Worm (Caenorhabditis elegans): Measurements from ENCODE around the gene wdr-37.

Gene wdr-37

ce11 chrIII:5601999-5602398, 2.1 kb upstream of the wdr-37 start (continued):
- TF ChIP-seq F10B5.3 (tag; optimal IDR thresholded peaks at IDR 0.05), result peak; percentile 71
- TF ChIP-seq tag-97 (GFP tag; IDR thresholded peaks at IDR 0.05), result no peak
- no peak for TF ChIP-seq skn-1 (tag; optimal IDR thresholded peaks at IDR 0.05)
- TF ChIP-seq duxl-1 (tag; optimal IDR thresholded peaks at IDR 0.05; ENCODE audit: poor library complexity), result peak; percentile 91
- TF ChIP-seq ZK546.5 (tag; optimal IDR thresholded peaks at IDR 0.05), result no peak
- no peak for TF ChIP-seq zip-2 (tag; optimal IDR thresholded peaks at IDR 0.05)
- TF ChIP-seq lin-1 (GFP tag; IDR thresholded peaks at IDR 0.05), result peak; percentile 90
- TF ChIP-seq unc-130 (GFP tag; optimal IDR thresholded peaks at IDR 0.05), result peak; percentile 82
- peak; percentile 87 for TF ChIP-seq F26F4.8 (GFP tag; conservative IDR thresholded peaks at IDR 0.05)
- TF ChIP-seq nhr-41 (GFP tag; IDR thresholded peaks at IDR 0.05), result peak; percentile 73; the same call in 1 of the 2 replicates
- peak; percentile 23 to 51 for TF ChIP-seq hif-1 (tag; optimal IDR thresholded peaks at IDR 0.05)
- TF ChIP-seq egl-43 (GFP tag; IDR thresholded peaks at IDR 0.05), result peak; percentile 94
- TF ChIP-seq set-16 (GFP tag; IDR thresholded peaks at IDR 0.05), result peak; percentile 35; the same call in 1 of the 2 replicates
- TF ChIP-seq mdt-29 (GFP tag; IDR thresholded peaks at IDR 0.05), result peak; percentile 75; the same call in 1 of the 2 replicates
- TF ChIP-seq Y5F2A.4 (GFP tag; optimal IDR thresholded peaks at IDR 0.05), result peak; percentile 89
- TF ChIP-seq fos-1 (tag; optimal IDR thresholded peaks at IDR 0.05), result no peak
- TF ChIP-seq dpl-1 (GFP tag; optimal IDR thresholded peaks at IDR 0.05), result peak; percentile 54
- peak; percentile 72 to 83; a peak in 3 of 4 replicates for TF ChIP-seq madf-5 (GFP tag; IDR thresholded peaks at IDR 0.05)
- TF ChIP-seq Y48G9A.11 (GFP tag; IDR thresholded peaks at IDR 0.05), result peak; percentile 86
- TF ChIP-seq dmd-8 (GFP tag; IDR thresholded peaks at IDR 0.05), result peak; percentile 98
- TF ChIP-seq nhr-6 (tag; optimal IDR thresholded peaks at IDR 0.05), result peak; percentile 58
- peak; percentile 71 for TF ChIP-seq hlh-11 (tag; optimal IDR thresholded peaks at IDR 0.05)
- TF ChIP-seq ztf-7 (tag; optimal IDR thresholded peaks at IDR 0.05), result peak; percentile 79
- peak; percentile 88 for TF ChIP-seq snpc-1.2 (GFP tag; IDR thresholded peaks at IDR 0.05)
- TF ChIP-seq attf-4 (tag; optimal IDR thresholded peaks at IDR 0.05), result no peak
- TF ChIP-seq gei-8 (GFP tag; optimal IDR thresholded peaks at IDR 0.05), result peak; percentile 80
- peak; percentile 64 for TF ChIP-seq nhr-25 (tag; optimal IDR thresholded peaks at IDR 0.05; ENCODE audit: borderline replicate concordance, insufficient read depth)
- TF ChIP-seq tra-1 (GFP tag; IDR thresholded peaks at IDR 0.05), result peak; percentile 88
- no peak for TF ChIP-seq unc-62 (GFP tag; optimal IDR thresholded peaks at IDR 0.05 in 1 of 2)
- no peak for TF ChIP-seq unc-62 (tag; optimal IDR thresholded peaks at IDR 0.05)
- TF ChIP-seq T26A8.4 (GFP tag; IDR thresholded peaks at IDR 0.05), result peak; percentile 90
- peak; percentile 89 for TF ChIP-seq saeg-2 (GFP tag; IDR thresholded peaks at IDR 0.05)
- TF ChIP-seq fkh-10 (GFP tag; optimal IDR thresholded peaks at IDR 0.05), result no peak
- peak; percentile 49 for TF ChIP-seq nhr-77 (tag; optimal IDR thresholded peaks at IDR 0.05)
- no peak for TF ChIP-seq ceh-62 (tag; optimal IDR thresholded peaks at IDR 0.05)
- 0 out of 2 replicates have a peak, but pooled peaks have one; percentile 62 for TF ChIP-seq zfp-3 (GFP tag; conservative IDR thresholded peaks at IDR 0.05)
- peak; percentile 36 for TF ChIP-seq jun-1 (tag; optimal IDR thresholded peaks at IDR 0.05)
- no peak for TF ChIP-seq snpc-4 (tag; optimal IDR thresholded peaks at IDR 0.05)
- TF ChIP-seq lim-7 (GFP tag; IDR thresholded peaks at IDR 0.05), result peak; percentile 96
- TF ChIP-seq T20F7.1 (GFP tag; optimal IDR thresholded peaks at IDR 0.05), result no peak
- peak; percentile 85 for TF ChIP-seq ctbp-1 (GFP tag; IDR thresholded peaks at IDR 0.05)
- 0 out of 2 replicates have a peak, but pooled peaks have one; percentile 46 for TF ChIP-seq mxl-2 (GFP tag; conservative IDR thresholded peaks at IDR 0.05)
- peak; percentile 81 for TF ChIP-seq sdz-12 (GFP tag; optimal IDR thresholded peaks at IDR 0.05)
- peak; percentile 82 for TF ChIP-seq aha-1 (tag)
- TF ChIP-seq Y105C5A.15 (GFP tag; IDR thresholded peaks at IDR 0.05), result peak; percentile 91; the same call in 1 of the 2 replicates
- no peak for TF ChIP-seq egl-27 (tag; optimal IDR thresholded peaks at IDR 0.05)
- TF ChIP-seq arid-1 (GFP tag; conservative IDR thresholded peaks at IDR 0.05), result peak; percentile 94
- TF ChIP-seq F49E8.2 (tag; optimal IDR thresholded peaks at IDR 0.05; ENCODE audit: borderline replicate concordance), result peak; percentile 89
- TF ChIP-seq hlh-30 (tag; optimal IDR thresholded peaks at IDR 0.05; ENCODE audit: insufficient read depth), result peak; percentile 37
- TF ChIP-seq ceh-44 (GFP tag; IDR thresholded peaks at IDR 0.05), result no peak
- peak; percentile 76 for TF ChIP-seq rbr-2 (tag; optimal IDR thresholded peaks at IDR 0.05)
